Worm (Caenorhabditis elegans) whole organism, early embryonic: ENCODE data around the gene gldi-10.

Experiments
- pes-1 ChIP-seq: fragments of 200-800 bp; sonication (Bioruptor generic); IDR thresholded peaks from 2 replicates; pipeline ENCODE4 v1.3.6; 2022; ENCODE audit warnings: missing genetic modification reagents, missing genetic modification characterization, missing compliant biosample characterization
- tra-4 ChIP-seq: sonication (generic microtip); optimal IDR thresholded peaks from 2 replicates; lab custom pipeline; 2017; ENCODE audit warnings: missing genetic modification characterization, missing compliant biosample characterization

DNA sequence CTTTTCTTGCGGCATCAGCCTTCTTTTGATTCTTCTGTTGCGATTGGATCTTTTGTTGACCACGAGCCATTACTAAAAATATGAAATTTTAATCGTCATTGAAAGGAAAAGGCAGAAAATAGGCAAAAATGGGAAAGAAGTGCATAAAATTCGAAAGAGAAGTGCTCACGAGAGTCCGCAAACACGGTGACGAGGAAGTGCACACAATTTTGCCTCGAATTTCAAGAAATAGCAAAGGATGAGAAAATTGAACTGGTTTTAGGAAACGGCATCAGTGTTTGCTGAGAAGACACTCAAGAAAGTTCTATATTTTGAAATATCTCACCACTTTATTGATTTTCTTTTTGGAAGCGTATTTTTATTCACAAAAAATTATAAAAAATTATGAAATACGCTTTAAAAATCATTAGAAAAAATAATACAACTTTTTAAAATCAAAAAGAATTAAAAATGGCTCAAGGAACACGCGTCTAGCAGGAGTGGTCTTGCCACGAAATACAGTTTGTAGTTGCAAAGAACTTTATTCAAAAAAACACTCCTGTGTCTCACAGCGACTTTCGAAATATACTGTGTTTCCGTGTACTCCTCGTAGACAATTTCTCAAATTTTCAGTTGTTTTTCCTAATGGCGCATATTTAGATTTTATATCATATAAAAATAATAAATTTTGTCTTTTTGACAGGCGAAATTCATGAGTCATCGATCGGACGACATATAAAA, 2.7 kb upstream of the gldi-10 start, which contains the start of the genes znf-706 and cpna-3:
- TF ChIP-seq tra-4 (tag; lab: Kevin White, UChicago), result no peak
- TF ChIP-seq pes-1, result no peak
